Fruit fly (Drosophila melanogaster) Kc167 (cell line): ENCODE data around the gene CG32683.

Source experiments
- Myc ChIP-seq: fragments of >200 bp; optimal IDR thresholded peaks from 2 replicates; lab custom pipeline; 2017; ENCODE audit warnings: missing external identifiers
- Sin3A ChIP-seq: fragments of >200 bp; optimal IDR thresholded peaks from 2 replicates; lab custom pipeline; 2018; ENCODE audit warnings: missing external identifiers
- h ChIP-seq: fragments of >200 bp; optimal IDR thresholded peaks from 3 replicates; lab custom pipeline; 2018; ENCODE audit warnings: missing external identifiers
- insv ChIP-seq: fragments of >200 bp; optimal IDR thresholded peaks from 3 replicates; lab custom pipeline; 2018; ENCODE audit warnings: missing external identifiers
- psq ChIP-seq: fragments of >200 bp; optimal IDR thresholded peaks from 2 replicates; lab custom pipeline; 2017; ENCODE audit warnings: missing external identifiers
- ttk ChIP-seq: sonication (Bioruptor generic); optimal IDR thresholded peaks from 2 replicates; lab custom pipeline; 2017; ENCODE audit warnings: missing external identifiers

The CG32683 gene

dm6 chrX:10472614-10473248 is 18.0 kb upstream of the CG32683 start:
- TF ChIP-seq h (lab: Kevin White, UChicago) (no peak), ttk (lab: Kevin White, UChicago) (no peak), Sin3A (lab: Kevin White, UChicago) (no peak), psq (lab: Kevin White, UChicago) (no peak), insv (no peak), Myc (lab: Kevin White, UChicago) (no peak)

dm6 chrX:10464531-10464930 is 9.8 kb upstream of the CG32683 start:
- TF ChIP-seq ttk (lab: Kevin White, UChicago) = no peak
- no peak for TF ChIP-seq Sin3A (lab: Kevin White, UChicago)
- no peak for TF ChIP-seq insv
- TF ChIP-seq Myc (lab: Kevin White, UChicago) = no peak
- no peak for TF ChIP-seq h (lab: Kevin White, UChicago)

- TF ChIP-seq Myc (lab: Kevin White, UChicago) = no peak
Observed at dm6 chrX:10463056-10463710, 8.5 kb upstream of the CG32683 start.

DNA sequence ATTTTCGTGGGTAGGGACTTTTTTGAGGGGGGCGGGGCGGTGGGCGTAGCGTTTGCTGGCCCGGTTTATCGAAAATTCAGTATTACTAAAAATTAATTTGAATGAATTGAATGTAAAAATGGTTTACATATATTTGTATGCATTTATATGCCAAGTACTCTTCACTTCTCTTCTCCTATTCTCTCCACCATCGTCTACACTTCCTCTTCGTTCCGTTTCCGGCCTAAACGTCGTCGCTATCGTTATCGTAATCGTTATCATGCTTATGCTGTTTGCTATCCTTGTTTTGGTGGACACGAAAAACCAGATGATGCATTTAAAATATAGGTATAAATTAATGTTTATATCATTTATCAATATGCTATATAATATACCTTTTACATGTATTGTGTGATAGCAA is 7.2 kb upstream of the CG32683 start:
- TF ChIP-seq psq (lab: Kevin White, UChicago) (no peak), Myc (lab: Kevin White, UChicago) (no peak), h (lab: Kevin White, UChicago) (no peak), Sin3A (lab: Kevin White, UChicago) (no peak), insv (no peak), ttk (lab: Kevin White, UChicago) (no peak)

DNA sequence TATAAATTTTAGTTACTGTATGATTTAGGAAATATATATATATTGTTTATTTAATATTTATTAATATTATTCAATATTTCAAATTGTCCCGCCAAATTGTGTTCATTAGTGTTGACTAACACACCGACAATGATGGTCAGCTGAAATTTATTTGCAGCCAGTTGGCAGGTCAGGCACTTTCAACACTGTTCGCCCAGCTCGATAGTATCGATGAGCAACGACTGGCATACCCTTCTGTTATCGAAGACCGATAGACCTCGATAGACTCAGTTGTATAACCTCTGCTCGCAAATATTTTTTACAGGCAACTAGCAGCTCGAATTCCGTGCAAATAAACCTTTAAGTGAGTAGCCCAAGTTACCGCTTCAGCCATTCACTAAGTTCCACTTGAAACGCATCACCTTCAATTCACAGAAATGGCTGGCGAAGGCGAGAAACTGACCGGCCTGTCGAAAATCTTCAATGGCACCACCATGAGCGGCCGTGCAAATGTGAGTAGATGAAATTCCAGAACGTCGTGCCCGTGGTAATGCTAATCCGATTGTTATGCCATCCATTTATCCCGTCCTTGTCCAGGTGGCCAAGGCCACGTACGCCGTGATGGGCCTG is 5.9 kb upstream of the CG32683 start, which contains the start of gene Neb-cGP:
Gene Neb-cGP, plus strand, starts transcription at position 231 of the 609 bp plus-strand sequence.
- TF ChIP-seq h (lab: Kevin White, UChicago) (no peak), ttk (lab: Kevin White, UChicago) (no peak), Sin3A (lab: Kevin White, UChicago) (no peak), Myc (lab: Kevin White, UChicago) (no peak), psq (lab: Kevin White, UChicago) (no peak)

dm6 chrX:10459576-10459975 is 4.9 kb upstream of the CG32683 start, which contains the start of gene Or9a:
Or9a (minus strand) TSS chrX:10459676.
- TF ChIP-seq ttk (lab: Kevin White, UChicago) (no peak), psq (lab: Kevin White, UChicago) (no peak), Sin3A (lab: Kevin White, UChicago) (no peak), insv (no peak), Myc (lab: Kevin White, UChicago) (no peak), h (lab: Kevin White, UChicago) (no peak)

DNA sequence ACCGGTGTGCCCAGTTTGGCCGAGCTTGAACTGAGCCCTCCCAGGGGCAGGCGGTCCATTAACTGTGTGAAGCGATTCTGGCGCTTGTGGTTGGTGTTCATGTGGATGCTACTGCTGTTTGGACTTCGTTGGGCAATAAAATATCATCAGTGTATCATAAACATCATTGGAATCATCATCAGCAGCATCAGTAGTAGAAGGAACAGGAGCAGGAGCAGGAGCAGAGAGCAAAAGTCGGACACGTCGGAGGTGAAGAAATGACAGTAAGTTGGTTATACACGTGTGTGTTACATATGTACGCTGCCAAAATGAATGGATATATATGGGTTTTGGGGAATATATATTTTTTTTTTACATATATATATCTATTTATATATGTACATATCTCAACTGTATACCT is 22.0 kb downstream of the CG32683 start, which contains the start of gene CG12640:
Gene CG12640, minus strand, starts transcription at position 101 of the 400 bp plus-strand sequence.
- TF ChIP-seq Sin3A (lab: Kevin White, UChicago) (no peak), Myc (lab: Kevin White, UChicago) (no peak), psq (lab: Kevin White, UChicago) (no peak), ttk (lab: Kevin White, UChicago) (no peak), h (lab: Kevin White, UChicago) (no peak), insv (no peak)

DNA sequence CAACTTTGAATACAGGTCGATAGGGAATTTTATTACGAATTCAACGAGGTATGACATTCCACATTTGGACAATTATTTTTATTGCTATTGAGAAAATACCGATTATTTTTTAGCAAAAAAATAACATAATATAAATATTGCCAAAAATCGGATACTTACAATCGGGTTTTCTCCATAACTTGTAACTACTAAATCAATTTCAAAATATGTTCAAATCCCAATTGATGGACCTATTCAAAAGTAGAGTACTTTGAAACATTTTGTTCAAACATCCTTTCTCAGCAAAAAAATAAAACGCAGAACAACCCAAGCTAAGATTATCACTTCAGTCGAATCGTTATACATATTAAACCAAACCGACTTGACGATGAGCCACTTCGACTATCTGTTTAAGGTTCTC is 37.6 kb downstream of the CG32683 start, which contains the start of gene RabX2:
Gene RabX2, plus strand, starts transcription at position 301 of the 400 bp plus-strand sequence.
- no peak for TF ChIP-seq psq (lab: Kevin White, UChicago)
- no peak for TF ChIP-seq Myc (lab: Kevin White, UChicago)
- TF ChIP-seq ttk (lab: Kevin White, UChicago) = no peak
- no peak for TF ChIP-seq h (lab: Kevin White, UChicago)
- TF ChIP-seq insv = no peak
- TF ChIP-seq Sin3A (lab: Kevin White, UChicago) = no peak

- no peak for TF ChIP-seq h (lab: Kevin White, UChicago)
- no peak for TF ChIP-seq ttk (lab: Kevin White, UChicago)
- TF ChIP-seq psq (lab: Kevin White, UChicago) = no peak
- TF ChIP-seq Sin3A (lab: Kevin White, UChicago) = no peak
- no peak for TF ChIP-seq Myc (lab: Kevin White, UChicago)
- TF ChIP-seq insv = no peak
Observed at dm6 chrX:10398959-10399358, 55.7 kb downstream of the CG32683 start.

DNA sequence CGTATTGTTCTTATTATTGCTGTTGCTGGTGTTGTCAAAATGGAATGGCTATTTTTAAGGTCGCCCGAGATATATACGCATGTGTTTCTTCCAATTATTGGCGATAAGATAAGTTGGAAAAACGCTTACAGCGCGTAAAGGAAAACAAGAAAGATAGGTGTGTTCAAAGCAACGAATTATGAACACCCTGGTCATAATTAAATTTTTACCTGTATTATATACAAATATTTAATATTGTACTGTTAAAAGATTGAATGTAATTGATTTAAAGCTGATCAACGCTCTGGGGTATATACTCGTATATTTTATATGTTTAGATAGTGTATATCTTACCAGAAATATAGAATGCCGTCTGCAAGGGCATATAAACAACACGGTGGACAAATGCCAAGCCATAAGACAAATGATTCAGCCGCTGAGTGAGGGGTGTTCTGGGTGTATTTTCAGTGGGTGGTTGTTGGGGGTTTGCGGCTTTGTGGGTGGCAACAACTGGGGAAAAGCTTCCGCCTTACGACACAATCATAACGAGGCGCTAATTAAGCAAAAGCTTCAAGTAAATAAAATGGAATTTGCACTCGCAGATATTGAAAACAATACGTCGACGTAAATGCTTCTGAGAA is 57.1 kb downstream of the CG32683 start:
- TF ChIP-seq h (lab: Kevin White, UChicago) (no peak), insv (no peak), Sin3A (lab: Kevin White, UChicago) (no peak), Myc (lab: Kevin White, UChicago) (no peak), ttk (lab: Kevin White, UChicago) (no peak), psq (lab: Kevin White, UChicago) (no peak)

- TF ChIP-seq insv (no peak), ttk (lab: Kevin White, UChicago) (no peak), h (lab: Kevin White, UChicago) (no peak), Myc (lab: Kevin White, UChicago) (no peak), psq (lab: Kevin White, UChicago) (no peak), Sin3A (lab: Kevin White, UChicago) (no peak)
Observed at dm6 chrX:10396832-10397231, 57.9 kb downstream of the CG32683 start.
